5 fruit fly cellular contexts compared by ENCODE assay signal in the genomic region with DNA sequence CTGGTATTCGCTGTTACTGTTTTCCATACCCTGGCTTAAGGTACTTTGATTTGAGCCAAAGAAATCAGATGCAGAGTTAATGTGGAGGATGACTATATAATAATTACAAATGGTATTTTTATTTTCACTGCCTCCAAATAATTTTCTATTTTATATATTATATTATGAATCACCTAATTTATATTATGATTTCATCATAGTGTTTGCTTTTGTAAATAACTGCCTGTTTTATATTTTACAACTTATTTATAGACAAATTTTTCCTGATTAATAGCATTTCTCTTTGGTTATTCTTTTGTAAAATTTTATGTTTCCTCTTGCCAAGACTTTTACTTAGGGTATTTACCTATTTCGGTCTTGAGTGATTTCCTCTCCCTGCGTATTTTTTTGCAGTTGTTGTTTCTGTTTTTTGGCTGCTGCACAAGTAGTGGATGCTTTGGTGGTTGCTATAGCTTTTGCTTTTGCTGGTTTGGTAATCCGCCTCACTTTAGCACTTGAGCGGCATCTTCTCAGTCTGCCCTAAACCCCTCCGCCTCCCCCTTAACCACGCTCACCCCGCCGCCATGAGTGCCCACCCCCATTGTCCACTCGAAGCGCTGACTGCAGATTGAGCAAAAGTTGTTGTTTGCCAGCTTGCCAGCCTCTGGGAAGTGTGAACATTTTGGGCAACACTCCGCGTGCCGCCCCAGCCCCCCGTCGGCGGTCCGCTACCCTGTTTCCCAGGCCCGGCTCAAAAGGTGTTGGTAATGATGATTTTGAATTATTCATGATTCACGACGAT.
TF ChIP-seq lines count a peak whose summit lies in the region.

No protein-coding gene starts in this region.

- no peak for TF ChIP-seq CTCF in whole organism, embryonic (GFP tag; optimal IDR thresholded peaks at IDR 0.05; lab: Kevin White, UChicago)

TF ChIP-seq in whole organism, 6 proteins besides CTCF, POLR2A, EP300 and RAD21:
- no peak for TF ChIP-seq psq (optimal IDR thresholded peaks at IDR 0.05; lab: Kevin White, UChicago)
- peak; percentile 44 for TF ChIP-seq Dll (optimal IDR thresholded peaks at IDR 0.05; lab: Kevin White, UChicago)
- no peak for TF ChIP-seq CG8478 (optimal IDR thresholded peaks at IDR 0.05; lab: Kevin White, UChicago)
- no peak for TF ChIP-seq usp (GFP tag; optimal IDR thresholded peaks at IDR 0.05; lab: Kevin White, UChicago)

TF ChIP-seq in whole organism, embryonic, 481 proteins besides CTCF, POLR2A, EP300 and RAD21 (continues in another document):
- TF ChIP-seq CG6689 (GFP tag; IDR thresholded peaks at IDR 0.05; lab: Robert Waterston, UW) = no peak
- TF ChIP-seq nau (GFP tag; optimal IDR thresholded peaks at IDR 0.05; lab: Kevin White, UChicago) = no peak
- no peak for TF ChIP-seq al (GFP tag; IDR thresholded peaks at IDR 0.05; lab: Robert Waterston, UW)
- no peak for TF ChIP-seq CG2678 (tag; optimal IDR thresholded peaks at IDR 0.05; lab: Kevin White, UChicago)
- no peak for TF ChIP-seq E2f1 (GFP tag; IDR thresholded peaks at IDR 0.05; lab: Robert Waterston, UW)
- peak; percentile 73 for TF ChIP-seq z (GFP tag; IDR thresholded peaks at IDR 0.05; lab: Robert Waterston, UW)
- TF ChIP-seq Sox102F (GFP tag; optimal IDR thresholded peaks at IDR 0.05; lab: Kevin White, UChicago) = no peak
- no peak for TF ChIP-seq wdn (GFP tag; IDR thresholded peaks at IDR 0.05; lab: Robert Waterston, UW)
- peak; percentile 62 for TF ChIP-seq Hey (tag; optimal IDR thresholded peaks at IDR 0.05; lab: Kevin White, UChicago)
- TF ChIP-seq Awh (GFP tag; IDR thresholded peaks at IDR 0.05; lab: Robert Waterston, UW) = no peak
- TF ChIP-seq Stat92E (GFP tag; optimal IDR thresholded peaks at IDR 0.05; lab: Kevin White, UChicago) = no peak
- no peak for TF ChIP-seq CG12155 (GFP tag; optimal IDR thresholded peaks at IDR 0.05; lab: Kevin White, UChicago)
- 0 out of 3 replicates have a peak, but pooled peaks have one; percentile 21 for TF ChIP-seq CG17361 (GFP tag; IDR thresholded peaks at IDR 0.05; lab: Robert Waterston, UW)
- TF ChIP-seq CG7357 (GFP tag; IDR thresholded peaks at IDR 0.05; lab: Robert Waterston, UW) = 0 out of 3 replicates have a peak, but pooled peaks have one; percentile 32
- TF ChIP-seq CG11504 (tag; optimal IDR thresholded peaks at IDR 0.05; lab: Kevin White, UChicago) = peak; percentile 20
- TF ChIP-seq CG2199 (GFP tag; IDR thresholded peaks at IDR 0.05; lab: Robert Waterston, UW) = 0 out of 3 replicates have a peak, but pooled peaks have one; percentile 19
- TF ChIP-seq dmrt99B (tag; optimal IDR thresholded peaks at IDR 0.05; lab: Kevin White, UChicago) = peak; percentile 15
- peak; percentile 50 for TF ChIP-seq pros (GFP tag; optimal IDR thresholded peaks at IDR 0.05; lab: Kevin White, UChicago)
- no peak for TF ChIP-seq sens-2 (GFP tag; IDR thresholded peaks at IDR 0.05; lab: Robert Waterston, UW)

TF ChIP-seq in whole organism, prepupa, 60 proteins besides CTCF, POLR2A, EP300 and RAD21 (continues in another document):
- TF ChIP-seq Ets21C (GFP tag; optimal IDR thresholded peaks at IDR 0.05; lab: Kevin White, UChicago) = no peak
- TF ChIP-seq Met (GFP tag; optimal IDR thresholded peaks at IDR 0.05; lab: Kevin White, UChicago) = no peak
- TF ChIP-seq salr (GFP tag; optimal IDR thresholded peaks at IDR 0.05; lab: Kevin White, UChicago) = peak in 1 of 2 experiments; percentile 16
- no peak for TF ChIP-seq vri (GFP tag; optimal IDR thresholded peaks at IDR 0.05; lab: Kevin White, UChicago)
- peak; percentile 34 for TF ChIP-seq OdsH (GFP tag; optimal IDR thresholded peaks at IDR 0.05; lab: Kevin White, UChicago)
- peak; percentile 12 for TF ChIP-seq CG6808 (GFP tag; optimal IDR thresholded peaks at IDR 0.05; lab: Kevin White, UChicago)
- 0 out of 3 replicates have a peak, but pooled peaks have one; percentile 29 for TF ChIP-seq eg (GFP tag; IDR thresholded peaks at IDR 0.05; lab: Robert Waterston, UW)
- TF ChIP-seq svp (GFP tag; lab: Kevin White, UChicago) = peak; percentile 52
- peak; percentile 32 for TF ChIP-seq CG3032 (tag; optimal IDR thresholded peaks at IDR 0.05; lab: Kevin White, UChicago)
- TF ChIP-seq pdm3 (GFP tag; optimal IDR thresholded peaks at IDR 0.05; lab: Kevin White, UChicago) = no peak
- peak; percentile 48 for TF ChIP-seq CG10631 (GFP tag; optimal IDR thresholded peaks at IDR 0.05; lab: Kevin White, UChicago)
- no peak for TF ChIP-seq Lpt (GFP tag; optimal IDR thresholded peaks at IDR 0.05; lab: Kevin White, UChicago)
- TF ChIP-seq lz (GFP tag; optimal IDR thresholded peaks at IDR 0.05; lab: Kevin White, UChicago) = no peak
- TF ChIP-seq achi (GFP tag; optimal IDR thresholded peaks at IDR 0.05; lab: Kevin White, UChicago) = peak; percentile 16
- no peak for TF ChIP-seq net (GFP tag; optimal IDR thresholded peaks at IDR 0.05; lab: Kevin White, UChicago)
- TF ChIP-seq Eip78C (GFP tag; lab: Kevin White, UChicago) = peak; percentile 33
- no peak for TF ChIP-seq fd59A (GFP tag; optimal IDR thresholded peaks at IDR 0.05; lab: Kevin White, UChicago)
- peak; percentile 32 for TF ChIP-seq CG8632 (GFP tag; optimal IDR thresholded peaks at IDR 0.05; lab: Kevin White, UChicago)
- TF ChIP-seq CG34406 (GFP tag; optimal IDR thresholded peaks at IDR 0.05; lab: Kevin White, UChicago) = peak; percentile 20
- TF ChIP-seq acj6 (GFP tag; optimal IDR thresholded peaks at IDR 0.05; lab: Kevin White, UChicago) = peak; percentile 37
- TF ChIP-seq CG16779 (tag; optimal IDR thresholded peaks at IDR 0.05; lab: Kevin White, UChicago) = no peak

TF ChIP-seq in whole organism, pupa, 21 proteins besides CTCF, POLR2A, EP300 and RAD21:
- TF ChIP-seq CG8159 (tag; optimal IDR thresholded peaks at IDR 0.05; lab: Kevin White, UChicago) (peak; percentile 51), Pif1A (GFP tag; optimal IDR thresholded peaks at IDR 0.05; lab: Kevin White, UChicago) (no peak), CG15710 (tag; optimal IDR thresholded peaks at IDR 0.05; lab: Kevin White, UChicago) (peak; percentile 41), Snoo (tag; optimal IDR thresholded peaks at IDR 0.05; lab: Kevin White, UChicago) (peak; percentile 18), CG14655 (GFP tag; optimal IDR thresholded peaks at IDR 0.05; lab: Kevin White, UChicago) (peak; percentile 34), CG17806 (tag; optimal IDR thresholded peaks at IDR 0.05; lab: Kevin White, UChicago) (peak; percentile 0), CG9948 (tag; optimal IDR thresholded peaks at IDR 0.05; lab: Kevin White, UChicago) (peak; percentile 28), CG13204 (GFP tag; optimal IDR thresholded peaks at IDR 0.05; lab: Kevin White, UChicago) (no peak), fd96Ca (GFP tag; IDR thresholded peaks at IDR 0.05; lab: Robert Waterston, UW) (no peak)

TF ChIP-seq in whole organism, wandering third instar larva, 38 proteins besides CTCF, POLR2A, EP300 and RAD21:
- no peak for TF ChIP-seq dmrt93B (GFP tag; optimal IDR thresholded peaks at IDR 0.05; lab: Kevin White, UChicago)
- peak; percentile 40 for TF ChIP-seq rgr (GFP tag; optimal IDR thresholded peaks at IDR 0.05; lab: Kevin White, UChicago)
- TF ChIP-seq psq (GFP tag; optimal IDR thresholded peaks at IDR 0.05; lab: Kevin White, UChicago) = peak; percentile 46
- peak; percentile 28 for TF ChIP-seq HLH106 (tag; optimal IDR thresholded peaks at IDR 0.05; lab: Kevin White, UChicago)
- TF ChIP-seq fru (GFP tag; optimal IDR thresholded peaks at IDR 0.05; lab: Kevin White, UChicago) = peak; percentile 8
- TF ChIP-seq pan (optimal IDR thresholded peaks at IDR 0.05; lab: Kevin White, UChicago) = no peak
- TF ChIP-seq sage (GFP tag; optimal IDR thresholded peaks at IDR 0.05; lab: Kevin White, UChicago) = no peak
- no peak for TF ChIP-seq dl (GFP tag; optimal IDR thresholded peaks at IDR 0.05; lab: Kevin White, UChicago; ENCODE audit: insufficient read depth in 1 of 2, partially characterized antibody in 2 of 2)
- peak in 1 of 2 experiments; percentile 36 for TF ChIP-seq foxo (GFP tag; optimal IDR thresholded peaks at IDR 0.05; lab: Kevin White, UChicago)
- TF ChIP-seq Hr83 (GFP tag; optimal IDR thresholded peaks at IDR 0.05; lab: Kevin White, UChicago; ENCODE audit: poor library complexity, severe bottlenecking) = no peak
- TF ChIP-seq OdsH (GFP tag; optimal IDR thresholded peaks at IDR 0.05; lab: Kevin White, UChicago) = peak; percentile 31
- no peak for TF ChIP-seq Jra (GFP tag; optimal IDR thresholded peaks at IDR 0.05; lab: Kevin White, UChicago)
- no peak for TF ChIP-seq Rel (GFP tag; optimal IDR thresholded peaks at IDR 0.05; lab: Kevin White, UChicago)
- no peak for TF ChIP-seq Rel (tag; optimal IDR thresholded peaks at IDR 0.05; lab: Kevin White, UChicago)
- TF ChIP-seq Sp1 (GFP tag; optimal IDR thresholded peaks at IDR 0.05; lab: Kevin White, UChicago) = peak; percentile 30
- no peak for TF ChIP-seq GATAd (GFP tag; optimal IDR thresholded peaks at IDR 0.05; lab: Kevin White, UChicago)
